Worm (Caenorhabditis elegans): ENCODE results near the gene msrp-7.

msrp-7 gene

ce11 chrII:10783201-10783962, 27.4 kb upstream of the msrp-7 start, which contains the start of gene ect-2:
ect-2 (minus strand) TSS chrII:10783962.
- TF ChIP-seq ham-2 (GFP tag; optimal IDR thresholded peaks at IDR 0.05) (peak; percentile 50), blmp-1 (tag; optimal IDR thresholded peaks at IDR 0.05) (no peak)

ce11 chrII:10784248-10784647, 26.5 kb upstream of the msrp-7 start:
- TF ChIP-seq ceh-83 (GFP tag; optimal IDR thresholded peaks at IDR 0.05) (no peak), pha-4 (tag; optimal IDR thresholded peaks at IDR 0.05) (no peak), ceh-39 (tag; optimal IDR thresholded peaks at IDR 0.05) (no peak), zip-8 (tag; optimal IDR thresholded peaks at IDR 0.05) (peak; percentile 39), cnd-1 (tag; optimal IDR thresholded peaks at IDR 0.05) (peak; percentile 70), blmp-1 (tag; optimal IDR thresholded peaks at IDR 0.05) (no peak), nhr-2 (tag; optimal IDR thresholded peaks at IDR 0.05) (peak; percentile 70), snpc-4 (tag; optimal IDR thresholded peaks at IDR 0.05) (no peak), ham-2 (GFP tag; optimal IDR thresholded peaks at IDR 0.05) (no peak), ceh-43 (GFP tag; optimal IDR thresholded peaks at IDR 0.05) (no peak)

- TF ChIP-seq elt-1 (tag; optimal IDR thresholded peaks at IDR 0.05; ENCODE audit: borderline replicate concordance, insufficient read depth) (no peak), lin-32 (GFP tag; optimal IDR thresholded peaks at IDR 0.05) (peak; percentile 70), tbx-8 (GFP tag; optimal IDR thresholded peaks at IDR 0.05) (no peak), drap-1 (GFP tag; optimal IDR thresholded peaks at IDR 0.05) (no peak), cnd-1 (tag; optimal IDR thresholded peaks at IDR 0.05) (peak; percentile 69), mls-2 (tag; optimal IDR thresholded peaks at IDR 0.05) (no peak), mep-1 (tag; optimal IDR thresholded peaks at IDR 0.05) (no peak), flh-1 (GFP tag; optimal IDR thresholded peaks at IDR 0.05) (no peak), lsy-2 (tag; optimal IDR thresholded peaks at IDR 0.05) (peak; percentile 22), nhr-237 (tag; optimal IDR thresholded peaks at IDR 0.05) (peak; percentile 6), bed-3 (GFP tag; optimal IDR thresholded peaks at IDR 0.05) (no peak), elt-3 (tag; optimal IDR thresholded peaks at IDR 0.05) (no peak), M03D4.4 (tag; optimal IDR thresholded peaks at IDR 0.05) (no peak), lin-13 (tag; optimal IDR thresholded peaks at IDR 0.05) (no peak), nhr-2 (tag; optimal IDR thresholded peaks at IDR 0.05) (peak; percentile 59), ceh-39 (tag; optimal IDR thresholded peaks at IDR 0.05) (no peak), hlh-1 (tag; optimal IDR thresholded peaks at IDR 0.05) (peak; percentile 33), blmp-1 (tag; optimal IDR thresholded peaks at IDR 0.05) (no peak), mab-5 (tag; optimal IDR thresholded peaks at IDR 0.05) (no peak), ham-2 (GFP tag; optimal IDR thresholded peaks at IDR 0.05) (no peak), snpc-4 (tag; optimal IDR thresholded peaks at IDR 0.05) (no peak), sptf-1 (tag; optimal IDR thresholded peaks at IDR 0.05) (no peak), ztf-11 (tag; optimal IDR thresholded peaks at IDR 0.05) (no peak), ces-1 (GFP tag; optimal IDR thresholded peaks at IDR 0.05) (peak; percentile 51)
Measured at ce11 chrII:10784780-10785463, 25.9 kb upstream of the msrp-7 start, which contains the start of gene cdl-1. cdl-1 (plus strand) TSS chrII:10785452.

ce11 chrII:10787240-10787639, 23.6 kb upstream of the msrp-7 start, which contains the start of gene tag-209:
tag-209 (plus strand) TSS chrII:10787312.
- TF ChIP-seq nhr-28 (tag; optimal IDR thresholded peaks at IDR 0.05) (no peak), ztf-11 (tag; optimal IDR thresholded peaks at IDR 0.05) (no peak), snpc-4 (tag; optimal IDR thresholded peaks at IDR 0.05) (no peak), mep-1 (tag; optimal IDR thresholded peaks at IDR 0.05) (no peak), lsy-2 (tag; optimal IDR thresholded peaks at IDR 0.05) (no peak), drap-1 (GFP tag; optimal IDR thresholded peaks at IDR 0.05) (no peak), mls-2 (tag; optimal IDR thresholded peaks at IDR 0.05) (no peak), nhr-237 (tag; optimal IDR thresholded peaks at IDR 0.05) (no peak), nhr-2 (tag; optimal IDR thresholded peaks at IDR 0.05) (no peak), lin-32 (GFP tag; optimal IDR thresholded peaks at IDR 0.05) (no peak), tbx-8 (GFP tag; optimal IDR thresholded peaks at IDR 0.05) (no peak), pha-4 (tag; optimal IDR thresholded peaks at IDR 0.05) (no peak), ces-1 (GFP tag; optimal IDR thresholded peaks at IDR 0.05) (no peak), cnd-1 (tag; optimal IDR thresholded peaks at IDR 0.05) (no peak)

ce11 chrII:10792611-10793010, 18.2 kb upstream of the msrp-7 start:
- TF ChIP-seq ceh-43 (GFP tag; optimal IDR thresholded peaks at IDR 0.05) (no peak), unc-39 (tag; optimal IDR thresholded peaks at IDR 0.05) (no peak), snpc-4 (tag; optimal IDR thresholded peaks at IDR 0.05) (no peak), nhr-2 (tag; optimal IDR thresholded peaks at IDR 0.05) (no peak), mep-1 (tag; optimal IDR thresholded peaks at IDR 0.05) (no peak), elt-3 (tag; optimal IDR thresholded peaks at IDR 0.05) (no peak), mls-2 (tag; optimal IDR thresholded peaks at IDR 0.05) (no peak), nhr-76 (tag; optimal IDR thresholded peaks at IDR 0.05) (no peak), nhr-12 (tag; optimal IDR thresholded peaks at IDR 0.05) (no peak), M03D4.4 (tag; optimal IDR thresholded peaks at IDR 0.05) (no peak), lin-32 (GFP tag; optimal IDR thresholded peaks at IDR 0.05) (no peak), tbx-8 (GFP tag; optimal IDR thresholded peaks at IDR 0.05) (no peak), bed-3 (GFP tag; optimal IDR thresholded peaks at IDR 0.05) (no peak), flh-1 (GFP tag; optimal IDR thresholded peaks at IDR 0.05) (no peak), drap-1 (GFP tag; optimal IDR thresholded peaks at IDR 0.05) (no peak), zip-8 (tag; optimal IDR thresholded peaks at IDR 0.05) (no peak), ham-2 (GFP tag; optimal IDR thresholded peaks at IDR 0.05) (no peak), unc-120 (tag; optimal IDR thresholded peaks at IDR 0.05; ENCODE audit: poor library complexity, severe bottlenecking) (no peak), sptf-1 (tag; optimal IDR thresholded peaks at IDR 0.05) (no peak), lsy-2 (tag; optimal IDR thresholded peaks at IDR 0.05) (no peak)

All from whole organism, mixed stage, embryonic.